Worm (Caenorhabditis elegans) whole organism, late embryonic: ENCODE data around the gene K05F1.8.

Source experiments
- C08G9.2 ChIP-seq: sonication (generic microtip); optimal IDR thresholded peaks from 2 replicates; lab custom pipeline; 2016; ENCODE audit warnings: mild to moderate bottlenecking, missing genetic modification characterization, moderate library complexity, missing compliant biosample characterization
- ceh-45 ChIP-seq: fragments of 200-800 bp; sonication (Bioruptor generic); IDR thresholded peaks from 2 replicates; pipeline ENCODE4 v1.3.6; 2022; ENCODE audit warnings: missing genetic modification reagents, missing genetic modification characterization, missing compliant biosample characterization
- ceh-9 ChIP-seq: sonication (generic microtip); optimal IDR thresholded peaks from 2 replicates; lab custom pipeline; 2016; ENCODE audit warnings: mild to moderate bottlenecking, missing genetic modification characterization, inconsistent platforms, missing compliant biosample characterization
- dmd-4 ChIP-seq: sonication (generic microtip); optimal IDR thresholded peaks from 2 replicates; lab custom pipeline; 2016; ENCODE audit warnings: borderline replicate concordance, missing genetic modification characterization, missing compliant biosample characterization
- dve-1 ChIP-seq: sonication (generic microtip); optimal IDR thresholded peaks from 2 replicates; lab custom pipeline; 2017; ENCODE audit warnings: antibody characterized with exemption, mild to moderate bottlenecking, missing genetic modification characterization, missing compliant biosample characterization
- fkh-6 ChIP-seq: sonication (generic microtip); optimal IDR thresholded peaks from 2 replicates; lab custom pipeline; 2016; ENCODE audit warnings: missing genetic modification characterization, missing compliant biosample characterization
- hlh-13 ChIP-seq: fragments of 200-800 bp; sonication (Bioruptor generic); optimal IDR thresholded peaks from 2 replicates; lab custom pipeline; 2018; ENCODE audit warnings: mild to moderate bottlenecking, missing genetic modification characterization, missing compliant biosample characterization
- mec-3 ChIP-seq: sonication (generic microtip); optimal IDR thresholded peaks from 2 replicates; lab custom pipeline; 2016; ENCODE audit warnings: borderline replicate concordance, missing genetic modification characterization, missing compliant biosample characterization
- nhr-232 ChIP-seq: sonication (generic microtip); optimal IDR thresholded peaks from 2 replicates; lab custom pipeline; 2016; ENCODE audit warnings: missing genetic modification characterization, missing compliant biosample characterization
- pha-4 ChIP-seq: fragments of 150-350 bp; optimal IDR thresholded peaks from 2 replicates; lab custom pipeline; 2018; ENCODE audit warnings: missing biosample characterization, missing genetic modification reagents, missing genetic modification characterization
- rnt-1 ChIP-seq: sonication (generic microtip); optimal IDR thresholded peaks from 2 replicates; lab custom pipeline; 2016; ENCODE audit warnings: missing genetic modification characterization, missing compliant biosample characterization
- tbx-7 ChIP-seq: sonication (generic microtip); optimal IDR thresholded peaks from 2 replicates; lab custom pipeline; 2016; ENCODE audit warnings: missing genotype, missing genetic modification characterization, missing compliant biosample characterization
- unc-3 ChIP-seq, 2 experiments: fragments of 200-800 bp in 1 of 2; sonication (Bioruptor generic) in 1 of 2; sonication (generic microtip) in 1 of 2; conservative IDR thresholded peaks in 1 of 2; optimal IDR thresholded peaks in 1 of 2; 2 replicates each; pipeline versions ENCODE4 v1.3.6 to Lab custom; 2016 to 2022; ENCODE audit warnings: missing compliant biosample characterization in 2 of 2, missing genetic modification characterization in 2 of 2, missing genetic modification reagents in 1 of 2
- ztf-16 ChIP-seq: sonication (generic microtip); optimal IDR thresholded peaks from 2 replicates; lab custom pipeline; 2017; ENCODE audit warnings: missing genetic modification characterization, missing compliant biosample characterization

DNA sequence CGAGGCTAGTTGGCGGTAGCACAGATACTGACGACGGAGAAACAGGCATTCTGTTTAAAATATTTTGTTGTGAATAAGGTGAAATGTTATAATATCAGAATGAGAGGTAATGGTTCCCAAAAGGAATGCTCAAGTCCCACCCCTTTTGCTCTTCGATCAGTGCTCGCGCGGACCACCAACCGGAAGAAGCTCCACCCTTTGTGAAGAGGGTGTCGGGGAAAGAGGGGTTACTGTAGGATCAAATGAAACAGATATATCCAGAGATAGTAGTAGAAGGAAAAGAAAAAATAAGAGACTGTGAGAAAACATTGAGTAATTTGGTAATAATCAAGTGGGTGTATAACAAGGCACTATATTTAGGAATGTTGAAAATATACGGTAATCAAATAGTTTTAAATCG is 25.3 kb downstream of the K05F1.8 start, which contains the start of the genes dmd-5 and F10C1.1:
- TF ChIP-seq ceh-45 (GFP tag; lab: Robert Waterston, UW) (no peak), ztf-16 (no peak), pha-4 (no peak), dmd-4 (tag; lab: Kevin White, UChicago) (no peak), rnt-1 (no peak), ceh-9 (no peak), C08G9.2 (tag; lab: Kevin White, UChicago) (no peak), nhr-232 (tag; lab: Kevin White, UChicago) (no peak), hlh-13 (no peak), mec-3 (tag; lab: Kevin White, UChicago) (no peak), dve-1 (tag; lab: Kevin White, UChicago) (no peak), fkh-6 (tag; lab: Kevin White, UChicago) (no peak), tbx-7 (tag; lab: Kevin White, UChicago) (no peak), unc-3 (GFP tag; conservative IDR thresholded peaks at IDR 0.05; lab: Robert Waterston, UW) (no peak), unc-3 (tag; optimal IDR thresholded peaks at IDR 0.05; lab: Kevin White, UChicago) (no peak)
